Worm (Caenorhabditis elegans) whole organism, L3 larva: ENCODE data around the gene Y45F10D.6.

Source experiments
- elt-2 ChIP-seq: sonication (generic microtip); optimal IDR thresholded peaks from 2 replicates; lab custom pipeline; 2016; ENCODE audit warnings: missing genetic modification reagents, mild to moderate bottlenecking, missing genetic modification characterization, missing compliant biosample characterization
- nhr-23 ChIP-seq: fragments of 150-350 bp; optimal IDR thresholded peaks from 2 replicates; lab custom pipeline; 2014; ENCODE audit warnings: missing biosample characterization, missing genetic modification reagents, missing genetic modification characterization
- unc-62 ChIP-seq: fragments of 150-350 bp; sonication (generic microtip); optimal IDR thresholded peaks from 4 replicates; lab custom pipeline; 2014; ENCODE audit warnings: missing biosample characterization, missing genetic modification reagents, missing genetic modification characterization

DNA sequence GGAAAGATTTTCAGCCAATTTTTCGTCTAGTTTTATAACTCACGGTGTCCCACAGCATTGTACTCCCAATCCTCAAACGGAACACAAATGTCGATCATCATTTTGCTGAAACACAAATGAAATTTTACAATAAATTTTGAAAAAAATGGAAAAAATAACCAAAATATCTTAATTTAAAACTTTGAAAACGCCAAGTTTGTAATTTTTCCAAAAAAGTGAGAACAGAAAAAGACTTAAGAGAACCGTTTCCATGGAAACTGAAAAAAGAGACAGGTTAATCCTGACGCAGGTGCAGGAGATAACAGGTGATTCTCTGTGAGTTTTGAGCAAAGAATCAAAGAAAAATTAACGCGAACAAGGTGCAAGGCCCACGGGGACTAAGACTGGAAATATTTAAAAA, 23.2 kb upstream of the Y45F10D.6 start, which contains the start of gene Y45F10D.15:
- TF ChIP-seq nhr-23 (tag; lab: Kevin White, UChicago) (no peak), elt-2 (tag; lab: Kevin White, UChicago) (no peak), unc-62 (no peak)
